Fruit fly (Drosophila melanogaster): ENCODE results near the gene Zip88E.

DNA sequence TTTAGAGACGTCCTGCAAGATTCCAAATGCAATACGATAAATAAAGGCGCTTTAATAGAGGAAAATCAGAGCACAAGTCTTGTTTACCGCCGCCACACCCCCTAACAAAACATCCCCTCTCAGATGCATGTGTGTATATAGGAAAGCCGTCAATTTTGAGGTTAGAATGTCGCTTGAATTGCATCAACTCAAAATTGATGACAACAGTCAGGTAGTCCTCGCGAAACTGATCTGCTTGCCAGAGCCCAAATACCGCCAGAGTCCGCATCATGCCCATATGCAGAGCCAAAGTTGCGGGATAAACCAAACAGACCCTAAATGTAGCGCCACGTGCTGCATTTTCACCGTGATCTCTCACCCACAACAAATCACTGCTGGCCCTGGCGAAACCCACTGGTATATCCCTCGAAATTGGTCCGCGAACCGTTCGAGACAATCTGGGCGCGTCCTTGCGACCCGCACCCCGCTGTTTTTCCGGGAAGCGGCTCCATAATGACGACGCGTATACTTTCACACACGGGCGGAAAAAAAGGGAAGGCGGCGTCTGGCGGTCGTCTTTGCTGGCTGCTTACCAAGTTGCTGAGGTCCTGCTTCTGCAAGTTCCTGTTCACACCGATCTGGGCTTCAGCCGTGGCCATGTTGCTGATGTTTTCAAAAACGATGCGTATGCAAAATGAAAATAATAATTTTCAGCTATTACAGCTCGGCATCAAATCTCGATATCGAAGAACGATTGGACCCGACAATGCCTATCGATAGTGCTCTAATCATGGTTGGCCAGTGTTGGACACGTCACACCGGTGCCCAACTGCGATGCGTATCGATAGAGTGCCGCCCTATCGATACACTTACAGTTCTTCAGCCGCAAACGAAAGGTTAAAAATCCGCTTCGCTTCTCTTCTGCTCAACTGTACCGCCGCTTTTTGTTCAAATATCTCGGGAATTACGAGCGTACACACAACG, 5.5 kb upstream of the Zip88E start, which contains the start of the genes eIF2gamma and Set:
- TF ChIP-seq CG15710 (tag; optimal IDR thresholded peaks at IDR 0.05) (no peak), Ets98B (GFP tag; IDR thresholded peaks at IDR 0.05) (no peak), gl (tag; optimal IDR thresholded peaks at IDR 0.05) (no peak), CG8301 (tag; optimal IDR thresholded peaks at IDR 0.05) (no peak), CG14655 (GFP tag; optimal IDR thresholded peaks at IDR 0.05) (no peak), EcR (GFP tag; optimal IDR thresholded peaks at IDR 0.05) (no peak), CG4496 (GFP tag; IDR thresholded peaks at IDR 0.05) (no peak), CG8159 (tag; optimal IDR thresholded peaks at IDR 0.05) (no peak), CG32121 (GFP tag; IDR thresholded peaks at IDR 0.05) (no peak)

All from whole organism, pupa.